Worm (Caenorhabditis elegans): ENCODE data around the gene drd-50.
A peak's percentile ranks its signal among the peaks of the same experiment; 100 is the strongest.

Gene drd-50

ce11 chrIV:4085022-4085421 lies 32.5 kb upstream of the drd-50 start (continued):
- TF ChIP-seq skn-1 (tag; optimal IDR thresholded peaks at IDR 0.05) (peak; percentile 96), ztf-1 (GFP tag; conservative IDR thresholded peaks at IDR 0.05) (no peak), unc-55 (GFP tag; optimal IDR thresholded peaks at IDR 0.05) (no peak), nhr-6 (tag; optimal IDR thresholded peaks at IDR 0.05) (no peak), nhr-129 (tag; optimal IDR thresholded peaks at IDR 0.05) (peak; percentile 68), F13H6.1 (tag; optimal IDR thresholded peaks at IDR 0.05) (no peak), zag-1 (tag; optimal IDR thresholded peaks at IDR 0.05) (no peak)

ce11 chrIV:4085787-4086262 lies 31.7 kb upstream of the drd-50 start, which contains the start of gene C35B1.2:
C35B1.2 (plus strand) TSS chrIV:4086212.
- TF ChIP-seq elt-3 (tag; optimal IDR thresholded peaks at IDR 0.05) (no peak), zag-1 (tag; optimal IDR thresholded peaks at IDR 0.05) (no peak), nhr-237 (tag; optimal IDR thresholded peaks at IDR 0.05) (no peak), nhr-10 (tag; optimal IDR thresholded peaks at IDR 0.05) (no peak), nhr-25 (tag; optimal IDR thresholded peaks at IDR 0.05) (no peak), Y55F3AM.14 (GFP tag; optimal IDR thresholded peaks at IDR 0.05) (no peak), egl-27 (tag; optimal IDR thresholded peaks at IDR 0.05) (no peak), crh-2 (tag; optimal IDR thresholded peaks at IDR 0.05) (peak; percentile 61), nhr-23 (tag; optimal IDR thresholded peaks at IDR 0.05) (no peak), alr-1 (tag; optimal IDR thresholded peaks at IDR 0.05) (no peak), nhr-21 (tag; optimal IDR thresholded peaks at IDR 0.05) (no peak), snpc-4 (tag; optimal IDR thresholded peaks at IDR 0.05) (no peak), lsy-2 (tag; optimal IDR thresholded peaks at IDR 0.05) (peak in 1 of 2 experiments; percentile 57), nhr-129 (tag; optimal IDR thresholded peaks at IDR 0.05) (no peak), mdl-1 (tag; optimal IDR thresholded peaks at IDR 0.05) (no peak), R02D3.7 (tag; optimal IDR thresholded peaks at IDR 0.05) (no peak), lin-39 (tag; optimal IDR thresholded peaks at IDR 0.05) (no peak), sma-3 (GFP tag; optimal IDR thresholded peaks at IDR 0.05) (peak; percentile 37), unc-55 (GFP tag; optimal IDR thresholded peaks at IDR 0.05) (peak; percentile 39), gmeb-1 (tag; optimal IDR thresholded peaks at IDR 0.05) (no peak), C34F6.9 (tag; optimal IDR thresholded peaks at IDR 0.05) (peak; percentile 20)

DNA sequence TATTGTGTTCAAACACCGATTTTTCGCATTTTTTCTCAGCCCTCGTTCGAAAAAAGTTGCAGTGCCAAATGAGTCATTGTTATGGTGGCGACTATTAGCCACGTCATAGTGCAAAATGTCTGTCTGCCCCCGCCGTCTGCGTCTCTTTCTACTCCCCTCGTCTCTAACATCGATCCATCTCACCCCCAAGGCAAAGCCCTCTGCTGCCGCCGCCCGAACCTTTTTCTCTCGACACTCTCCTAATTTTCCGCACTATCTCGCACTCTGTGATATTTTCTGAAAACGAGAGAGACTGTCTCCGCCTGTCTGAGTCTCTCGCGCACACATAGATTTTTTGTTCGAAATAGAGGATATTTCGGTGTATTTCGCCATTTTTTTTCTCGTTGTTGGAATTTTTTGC lies 24.4 kb upstream of the drd-50 start:
- TF ChIP-seq R02D3.7 (tag; optimal IDR thresholded peaks at IDR 0.05) (no peak), peb-1 (tag; optimal IDR thresholded peaks at IDR 0.05) (no peak), zag-1 (tag; optimal IDR thresholded peaks at IDR 0.05) (peak; percentile 54), nhr-12 (tag; optimal IDR thresholded peaks at IDR 0.05) (no peak), Y55F3AM.14 (GFP tag; optimal IDR thresholded peaks at IDR 0.05) (peak; percentile 26), ztf-1 (GFP tag; conservative IDR thresholded peaks at IDR 0.05) (no peak), elt-3 (tag; optimal IDR thresholded peaks at IDR 0.05) (no peak), lin-11 (tag; optimal IDR thresholded peaks at IDR 0.05) (peak; percentile 4), nhr-129 (tag; optimal IDR thresholded peaks at IDR 0.05) (peak; percentile 69), unc-62 (GFP tag; optimal IDR thresholded peaks at IDR 0.05) (no peak), ama-1 (optimal IDR thresholded peaks at IDR 0.05) (no peak), alr-1 (tag; optimal IDR thresholded peaks at IDR 0.05) (no peak), unc-39 (tag; optimal IDR thresholded peaks at IDR 0.05) (no peak), blmp-1 (tag; optimal IDR thresholded peaks at IDR 0.05; ENCODE audit: insufficient read depth) (no peak), lin-39 (tag; optimal IDR thresholded peaks at IDR 0.05) (no peak), unc-55 (GFP tag; optimal IDR thresholded peaks at IDR 0.05) (peak; percentile 84), fos-1 (tag; optimal IDR thresholded peaks at IDR 0.05) (peak; percentile 90), crh-2 (tag; optimal IDR thresholded peaks at IDR 0.05) (peak; percentile 96), elt-1 (tag; optimal IDR thresholded peaks at IDR 0.05) (no peak), sma-9 (GFP tag; optimal IDR thresholded peaks at IDR 0.05) (peak; percentile 89), sma-9 (tag; optimal IDR thresholded peaks at IDR 0.05) (no peak), lin-13 (GFP tag; optimal IDR thresholded peaks at IDR 0.05) (peak; percentile 66), ceh-82 (tag; optimal IDR thresholded peaks at IDR 0.05) (peak; percentile 75), mdl-1 (tag; optimal IDR thresholded peaks at IDR 0.05) (peak in 1 of 2 experiments; percentile 58), mab-5 (tag; optimal IDR thresholded peaks at IDR 0.05) (peak; percentile 23), C34F6.9 (tag; optimal IDR thresholded peaks at IDR 0.05) (peak; percentile 78), gmeb-1 (tag; optimal IDR thresholded peaks at IDR 0.05) (peak; percentile 67), nhr-10 (tag; optimal IDR thresholded peaks at IDR 0.05) (no peak), nhr-25 (tag; optimal IDR thresholded peaks at IDR 0.05) (peak; percentile 51), sem-4 (tag; optimal IDR thresholded peaks at IDR 0.05) (peak; percentile 54), nhr-21 (tag; optimal IDR thresholded peaks at IDR 0.05) (peak; percentile 57), nhr-23 (tag; optimal IDR thresholded peaks at IDR 0.05) (no peak), skn-1 (tag; optimal IDR thresholded peaks at IDR 0.05) (no peak), F13H6.1 (tag; optimal IDR thresholded peaks at IDR 0.05) (peak; percentile 91), ZK546.5 (tag; optimal IDR thresholded peaks at IDR 0.05) (no peak), dmd-4 (tag; optimal IDR thresholded peaks at IDR 0.05) (no peak), egl-27 (tag; optimal IDR thresholded peaks at IDR 0.05) (peak; percentile 67), ceh-16 (tag; optimal IDR thresholded peaks at IDR 0.05) (no peak), mbf-1 (tag; optimal IDR thresholded peaks at IDR 0.05) (no peak), sma-3 (GFP tag; optimal IDR thresholded peaks at IDR 0.05) (peak; percentile 84), snpc-4 (tag; optimal IDR thresholded peaks at IDR 0.05) (peak; percentile 49), nhr-11 (tag; optimal IDR thresholded peaks at IDR 0.05) (no peak), nhr-77 (tag; optimal IDR thresholded peaks at IDR 0.05) (no peak), nhr-6 (tag; optimal IDR thresholded peaks at IDR 0.05) (peak; percentile 44), lsy-2 (tag; optimal IDR thresholded peaks at IDR 0.05) (peak; percentile 62 to 83)

All from whole organism, L2 larva.